Worm (Caenorhabditis elegans) whole organism, L2 larva: ENCODE measurements around the gene F09E10.7.

Experiments used
- C34F6.9 ChIP-seq: fragments of 150-350 bp; optimal IDR thresholded peaks from 2 replicates; lab custom pipeline; 2014; ENCODE audit warnings: missing biosample characterization, missing genetic modification characterization
- F13H6.1 ChIP-seq: sonication (generic microtip); optimal IDR thresholded peaks from 2 replicates; lab custom pipeline; 2016; ENCODE audit warnings: missing genetic modification characterization, missing compliant biosample characterization
- aly-2 ChIP-seq: fragments of 150-350 bp; optimal IDR thresholded peaks from 2 replicates; lab custom pipeline; 2014; ENCODE audit warnings: missing biosample characterization, missing genetic modification characterization
- ama-1 ChIP-seq: fragments of 150-350 bp; optimal IDR thresholded peaks from 2 replicates; lab custom pipeline; 2018; ENCODE audit warnings: inconsistent platforms
- blmp-1 ChIP-seq: sonication (generic microtip); optimal IDR thresholded peaks from 2 replicates; lab custom pipeline; 2017; ENCODE audit warnings: missing genetic modification characterization, mild to moderate bottlenecking, missing compliant biosample characterization, antibody characterized with exemption, moderate library complexity; ENCODE audit not compliant: insufficient read depth
- ceh-82 ChIP-seq: fragments of 150-350 bp; optimal IDR thresholded peaks from 2 replicates; lab custom pipeline; 2014; ENCODE audit warnings: missing biosample characterization, missing genetic modification characterization
- crh-2 ChIP-seq: sonication (generic microtip); optimal IDR thresholded peaks from 2 replicates; lab custom pipeline; 2017; ENCODE audit warnings: missing biosample characterization, missing genetic modification characterization
- dmd-4 ChIP-seq: sonication (generic microtip); optimal IDR thresholded peaks from 2 replicates; lab custom pipeline; 2017; ENCODE audit warnings: missing biosample characterization, missing genetic modification characterization
- egl-27 ChIP-seq: sonication (generic microtip); optimal IDR thresholded peaks from 3 replicates; lab custom pipeline; 2017; ENCODE audit warnings: missing biosample characterization, missing genetic modification reagents, missing genetic modification characterization
- elt-1 ChIP-seq: fragments of 150-350 bp; optimal IDR thresholded peaks from 2 replicates; lab custom pipeline; 2014; ENCODE audit warnings: missing biosample characterization, missing genetic modification characterization
- gmeb-1 ChIP-seq: fragments of 150-350 bp; optimal IDR thresholded peaks from 2 replicates; lab custom pipeline; 2014; ENCODE audit warnings: missing biosample characterization, missing genetic modification characterization
- lin-11 ChIP-seq: fragments of 150-350 bp; sonication (generic microtip); optimal IDR thresholded peaks from 2 replicates; lab custom pipeline; 2014; ENCODE audit warnings: missing biosample characterization, missing genetic modification characterization, inconsistent platforms, mixed read lengths
- lin-39 ChIP-seq: fragments of 150-350 bp; optimal IDR thresholded peaks from 2 replicates; lab custom pipeline; 2014; ENCODE audit warnings: missing biosample characterization, missing genetic modification reagents, missing genetic modification characterization
- mab-5 ChIP-seq: fragments of 150-350 bp; optimal IDR thresholded peaks from 2 replicates; lab custom pipeline; 2014; ENCODE audit warnings: missing biosample characterization, missing genetic modification characterization
- mbf-1 ChIP-seq: sonication (generic microtip); optimal IDR thresholded peaks from 2 replicates; lab custom pipeline; 2017; ENCODE audit warnings: missing biosample characterization, missing genetic modification characterization
- nhr-10 ChIP-seq: sonication (generic microtip); optimal IDR thresholded peaks from 2 replicates; lab custom pipeline; 2017; ENCODE audit warnings: missing biosample characterization, missing genetic modification characterization
- nhr-11 ChIP-seq: fragments of 150-350 bp; optimal IDR thresholded peaks from 2 replicates; lab custom pipeline; 2014; ENCODE audit warnings: missing biosample characterization, missing genetic modification characterization
- nhr-12 ChIP-seq: fragments of 150-350 bp; optimal IDR thresholded peaks from 2 replicates; lab custom pipeline; 2014; ENCODE audit warnings: missing biosample characterization, missing genetic modification characterization
- nhr-129 ChIP-seq: fragments of 150-350 bp; optimal IDR thresholded peaks from 2 replicates; lab custom pipeline; 2014; ENCODE audit warnings: missing biosample characterization, missing genetic modification characterization
- nhr-21 ChIP-seq: fragments of 150-350 bp; optimal IDR thresholded peaks from 2 replicates; lab custom pipeline; 2014; ENCODE audit warnings: missing biosample characterization, missing genetic modification characterization
- nhr-23 ChIP-seq: fragments of 150-350 bp; optimal IDR thresholded peaks from 2 replicates; lab custom pipeline; 2014; ENCODE audit warnings: missing biosample characterization, missing genetic modification reagents, missing genetic modification characterization
- nhr-237 ChIP-seq: fragments of 150-350 bp; optimal IDR thresholded peaks from 2 replicates; lab custom pipeline; 2014; ENCODE audit warnings: missing biosample characterization, missing genetic modification characterization
- nhr-77 ChIP-seq: fragments of 150-350 bp; optimal IDR thresholded peaks from 2 replicates; lab custom pipeline; 2014; ENCODE audit warnings: missing biosample characterization, missing genetic modification characterization
- peb-1 ChIP-seq: fragments of 150-350 bp; optimal IDR thresholded peaks from 2 replicates; lab custom pipeline; 2014; ENCODE audit warnings: missing biosample characterization, missing genetic modification characterization
- sem-4 ChIP-seq: fragments of 150-350 bp; optimal IDR thresholded peaks from 2 replicates; lab custom pipeline; 2014; ENCODE audit warnings: missing biosample characterization, missing genetic modification reagents, missing genetic modification characterization
- skn-1 ChIP-seq: sonication (generic microtip); optimal IDR thresholded peaks from 2 replicates; lab custom pipeline; 2017; ENCODE audit warnings: missing biosample characterization, missing genetic modification characterization
- sma-3 ChIP-seq: sonication (generic microtip); optimal IDR thresholded peaks from 2 replicates; lab custom pipeline; 2016; ENCODE audit warnings: missing genetic modification reagents, missing genetic modification characterization, missing compliant biosample characterization
- sma-9 ChIP-seq, 2 experiments: fragments of 150-350 bp in 1 of 2; sonication (generic microtip) in 1 of 2; optimal IDR thresholded peaks; 2 replicates each; lab custom pipeline; 2014 to 2016; ENCODE audit warnings: missing genetic modification characterization in 2 of 2, mild to moderate bottlenecking in 1 of 2, missing biosample characterization in 1 of 2, missing compliant biosample characterization in 1 of 2, missing genetic modification reagents in 1 of 2, moderate library complexity in 1 of 2
- snpc-4 ChIP-seq: fragments of 150-350 bp; optimal IDR thresholded peaks from 2 replicates; lab custom pipeline; 2014; ENCODE audit warnings: missing biosample characterization, missing genetic modification characterization
- unc-55 ChIP-seq: fragments of 150-350 bp; sonication (generic microtip); optimal IDR thresholded peaks from 3 replicates; lab custom pipeline; 2014; ENCODE audit warnings: missing biosample characterization, missing genetic modification reagents, missing genetic modification characterization
- zag-1 ChIP-seq: fragments of 150-350 bp; optimal IDR thresholded peaks from 2 replicates; lab custom pipeline; 2014; ENCODE audit warnings: missing biosample characterization, missing genetic modification characterization
- ztf-1 ChIP-seq: fragments of 200-800 bp; sonication (Bioruptor generic); conservative IDR thresholded peaks from 2 replicates; pipeline ENCODE4 v1.3.6; 2022; ENCODE audit warnings: missing genetic modification characterization, missing compliant biosample characterization
- ztf-11 ChIP-seq: sonication (generic microtip); optimal IDR thresholded peaks from 2 replicates; lab custom pipeline; 2017; ENCODE audit warnings: missing biosample characterization, missing genetic modification characterization

F09E10.7 gene

ce11 chrX:1476005-1476404, 25.6 kb downstream of the F09E10.7 start:
- TF ChIP-seq nhr-77: no peak
- TF ChIP-seq skn-1 (tag; lab: Kevin White, UChicago): no peak
- no peak for TF ChIP-seq nhr-12 (tag; lab: Kevin White, UChicago)
- no peak for TF ChIP-seq mab-5
- no peak for TF ChIP-seq nhr-10
- no peak for TF ChIP-seq nhr-237 (tag; lab: Kevin White, UChicago)
- TF ChIP-seq sma-9 (GFP tag; optimal IDR thresholded peaks at IDR 0.05; lab: Kevin White, UChicago): no peak
- no peak for TF ChIP-seq sma-9 (tag; optimal IDR thresholded peaks at IDR 0.05; lab: Kevin White, UChicago)
- TF ChIP-seq peb-1 (tag; lab: Kevin White, UChicago): no peak

ce11 chrX:1473794-1474193, 27.9 kb downstream of the F09E10.7 start:
- TF ChIP-seq egl-27 (tag; lab: Kevin White, UChicago): no peak
- no peak for TF ChIP-seq C34F6.9 (tag; lab: Kevin White, UChicago)
- TF ChIP-seq nhr-23 (tag; lab: Kevin White, UChicago): no peak
- TF ChIP-seq sem-4 (tag; lab: Kevin White, UChicago): no peak
- no peak for TF ChIP-seq blmp-1 (tag; lab: Kevin White, UChicago)
- no peak for TF ChIP-seq skn-1 (tag; lab: Kevin White, UChicago)
- TF ChIP-seq sma-9 (GFP tag; optimal IDR thresholded peaks at IDR 0.05; lab: Kevin White, UChicago): no peak
- TF ChIP-seq sma-9 (tag; optimal IDR thresholded peaks at IDR 0.05; lab: Kevin White, UChicago): no peak
- TF ChIP-seq nhr-11 (tag; lab: Kevin White, UChicago): no peak
- TF ChIP-seq nhr-77: no peak

ce11 chrX:1472880-1473279, 28.8 kb downstream of the F09E10.7 start, which contains the start of gene D1005.5:
D1005.5 (minus strand) TSS chrX:1472980.
- TF ChIP-seq snpc-4 (tag; lab: Kevin White, UChicago) (no peak), gmeb-1 (no peak), dmd-4 (tag; lab: Kevin White, UChicago) (no peak), nhr-11 (tag; lab: Kevin White, UChicago) (no peak), ztf-1 (GFP tag; lab: Robert Waterston, UW) (no peak), ama-1 (no peak), lin-39 (tag; lab: Kevin White, UChicago) (no peak), elt-1 (tag; lab: Kevin White, UChicago) (no peak), C34F6.9 (tag; lab: Kevin White, UChicago) (no peak), mab-5 (no peak), sma-3 (GFP tag; lab: Kevin White, UChicago) (no peak)

ce11 chrX:1471232-1471631, 30.4 kb downstream of the F09E10.7 start:
- TF ChIP-seq lin-11 (tag; lab: Kevin White, UChicago): no peak
- TF ChIP-seq lin-39 (tag; lab: Kevin White, UChicago): no peak
- TF ChIP-seq nhr-11 (tag; lab: Kevin White, UChicago): no peak
- TF ChIP-seq ztf-11 (tag; lab: Kevin White, UChicago): no peak
- TF ChIP-seq egl-27 (tag; lab: Kevin White, UChicago): no peak
- no peak for TF ChIP-seq nhr-129

ce11 chrX:1468057-1468456, 33.6 kb downstream of the F09E10.7 start:
- TF ChIP-seq zag-1 (tag; lab: Kevin White, UChicago): no peak
- no peak for TF ChIP-seq mab-5
- no peak for TF ChIP-seq ceh-82 (tag; lab: Kevin White, UChicago)
- TF ChIP-seq sma-9 (GFP tag; optimal IDR thresholded peaks at IDR 0.05; lab: Kevin White, UChicago): no peak
- TF ChIP-seq sma-9 (tag; optimal IDR thresholded peaks at IDR 0.05; lab: Kevin White, UChicago): no peak
- no peak for TF ChIP-seq nhr-21
- TF ChIP-seq sma-3 (GFP tag; lab: Kevin White, UChicago): no peak
- TF ChIP-seq dmd-4 (tag; lab: Kevin White, UChicago): no peak
- no peak for TF ChIP-seq crh-2 (tag; lab: Kevin White, UChicago)
- no peak for TF ChIP-seq nhr-10
- TF ChIP-seq mbf-1 (tag; lab: Kevin White, UChicago): no peak
- no peak for TF ChIP-seq snpc-4 (tag; lab: Kevin White, UChicago)
- no peak for TF ChIP-seq aly-2 (tag; lab: Kevin White, UChicago)
- no peak for TF ChIP-seq peb-1 (tag; lab: Kevin White, UChicago)
- TF ChIP-seq unc-55 (GFP tag; lab: Kevin White, UChicago): no peak
- no peak for TF ChIP-seq F13H6.1 (tag; lab: Kevin White, UChicago)
- TF ChIP-seq sem-4 (tag; lab: Kevin White, UChicago): no peak
